Worm (Caenorhabditis elegans): ENCODE measurements around the gene lip-1.

DNA sequence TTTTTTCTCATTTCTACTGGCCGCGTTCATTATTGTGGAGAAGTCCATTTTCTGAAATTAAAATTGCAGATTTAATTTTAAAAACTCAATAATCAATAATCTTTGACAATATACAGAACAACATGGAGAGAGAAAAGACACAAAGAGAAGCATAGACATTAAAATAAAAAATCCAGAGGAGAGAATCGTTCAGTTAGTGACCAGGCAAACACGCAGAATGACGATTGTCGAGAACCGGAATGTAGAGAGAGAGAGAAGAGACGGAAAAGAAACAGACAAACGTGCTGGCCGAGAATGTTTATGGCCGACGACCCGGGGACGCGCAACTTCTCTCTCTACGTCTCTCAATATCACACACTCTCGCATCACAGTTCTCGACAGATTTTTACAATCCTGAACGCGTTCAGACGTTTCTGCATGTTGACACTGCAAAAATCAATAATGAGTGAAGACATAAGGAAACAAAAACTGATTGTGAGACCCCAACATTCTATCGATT, 44.9 kb downstream of the lip-1 start, which contains the start of the genes T05A12.3 and T05A12.4:
- TF ChIP-seq nhr-237 (tag; optimal IDR thresholded peaks at IDR 0.05) (no peak), nhr-28 (tag; optimal IDR thresholded peaks at IDR 0.05) (no peak), ama-1 (optimal IDR thresholded peaks at IDR 0.05) (no peak), ZK546.5 (tag; optimal IDR thresholded peaks at IDR 0.05) (no peak), zag-1 (tag; optimal IDR thresholded peaks at IDR 0.05) (no peak), nhr-77 (tag; optimal IDR thresholded peaks at IDR 0.05) (no peak), daf-12 (tag; optimal IDR thresholded peaks at IDR 0.05) (no peak), unc-62 (GFP tag; optimal IDR thresholded peaks at IDR 0.05) (no peak), fkh-2 (tag; optimal IDR thresholded peaks at IDR 0.05) (no peak), elt-3 (tag; optimal IDR thresholded peaks at IDR 0.05) (no peak), unc-39 (tag; optimal IDR thresholded peaks at IDR 0.05) (no peak), pha-4 (tag; optimal IDR thresholded peaks at IDR 0.05) (no peak), lin-39 (tag; optimal IDR thresholded peaks at IDR 0.05) (peak; percentile 46)

Data from whole organism, L3 larva.